Worm (Caenorhabditis elegans) whole organism, young adult: ENCODE results near the gene srw-53.
"Not testable (repeated sequence)": the region's sequence is repeated elsewhere in the genome, so short reads cannot be mapped to it uniquely, and the experiment has no call there.

Experiments
- B0035.1 ChIP-seq: sonication (generic microtip); optimal IDR thresholded peaks from 2 replicates; lab custom pipeline; 2016; ENCODE audit warnings: missing genetic modification characterization, mild to moderate bottlenecking, missing compliant biosample characterization, missing genotype, missing genetic modification reagents
- cebp-2 ChIP-seq: fragments of 200-800 bp; sonication (Bioruptor generic); IDR thresholded peaks from 2 replicates; pipeline ENCODE4 v1.3.6; 2022; ENCODE audit warnings: missing genetic modification characterization, missing compliant biosample characterization
- ets-4 ChIP-seq: fragments of 200-800 bp; sonication (Bioruptor generic); optimal IDR thresholded peaks from 2 replicates; lab custom pipeline; 2018; ENCODE audit warnings: mild to moderate bottlenecking, missing genetic modification characterization, missing compliant biosample characterization

The srw-53 gene

ce11 chrV:15991850-15992249, 48.6 kb downstream of the srw-53 start, which contains the start of gene C06C6.7:
Gene C06C6.7, plus strand, starts transcription at chrV:15992150.
- not testable (repeated sequence) for TF ChIP-seq ets-4 (GFP tag; lab: Kevin White, UChicago); B0035.1 (tag; lab: Kevin White, UChicago); cebp-2 (GFP tag; lab: Robert Waterston, UW)
- TF ChIP-seq, all 124 proteins: peak for 0; not testable (repeated sequence) for 124
